Worm (Caenorhabditis elegans) whole organism, midembryonic: ENCODE measurements around the gene C28H8.5.
A peak's percentile ranks its signal among the peaks of the same experiment; 100 is the strongest.

ENCODE experiments used
- T22C8.4 ChIP-seq: fragments of 200-800 bp; sonication (Bioruptor generic); IDR thresholded peaks from 2 replicates; pipeline ENCODE4 v1.3.6; 2022; ENCODE audit warnings: missing genetic modification characterization, missing compliant biosample characterization
- cog-1 ChIP-seq: sonication (generic microtip); optimal IDR thresholded peaks from 2 replicates; lab custom pipeline; 2016; ENCODE audit warnings: missing genetic modification characterization, missing compliant biosample characterization
- flt-1 ChIP-seq: fragments of 200-800 bp; sonication (Bioruptor generic); IDR thresholded peaks from 2 replicates; pipeline ENCODE4 v1.3.6; 2022; ENCODE audit warnings: missing genetic modification characterization, missing compliant biosample characterization
- klf-2 ChIP-seq: fragments of 200-800 bp; sonication (Bioruptor generic); conservative IDR thresholded peaks from 2 replicates; pipeline ENCODE4 v1.3.6; 2022; ENCODE audit warnings: missing genetic modification reagents, missing genetic modification characterization, missing compliant biosample characterization
- med-1 ChIP-seq: sonication (generic microtip); optimal IDR thresholded peaks from 2 replicates; lab custom pipeline; 2017; ENCODE audit warnings: missing genetic modification characterization, mild to moderate bottlenecking, missing compliant biosample characterization, antibody characterized with exemption, missing genetic modification reagents; ENCODE audit not compliant: insufficient read depth
- ref-1 ChIP-seq: fragments of 200-800 bp; sonication (Bioruptor generic); conservative IDR thresholded peaks from 2 replicates; pipeline ENCODE4 v1.3.6; 2022; ENCODE audit warnings: missing genetic modification reagents, missing genetic modification characterization, missing compliant biosample characterization
- tab-1 ChIP-seq: fragments of 200-800 bp; sonication (Bioruptor generic); IDR thresholded peaks from 2 replicates; pipeline ENCODE4 v1.3.6; 2022; ENCODE audit warnings: missing genetic modification characterization, missing compliant biosample characterization
- ztf-23 ChIP-seq: fragments of 200-800 bp; sonication (Bioruptor generic); IDR thresholded peaks from 2 replicates; pipeline ENCODE4 v1.3.6; 2022; ENCODE audit warnings: missing genetic modification reagents, missing genetic modification characterization, missing compliant biosample characterization
- ztf-29 ChIP-seq: fragments of 200-800 bp; sonication (Bioruptor generic); IDR thresholded peaks from 2 replicates; pipeline ENCODE4 v1.3.6; 2022; ENCODE audit warnings: missing genetic modification reagents, missing genetic modification characterization, missing compliant biosample characterization

Gene C28H8.5

ce11 chrIII:5884007-5884406 lies at the start of gene C28H8.5:
TSS of gene C28H8.5 (plus strand) at chrIII:5884307.
- TF ChIP-seq med-1 (GFP tag; lab: Kevin White, UChicago): no peak
- TF ChIP-seq ref-1: no peak
- TF ChIP-seq cog-1 (tag; lab: Kevin White, UChicago): no peak
- no peak for TF ChIP-seq tab-1
- no peak for TF ChIP-seq ztf-29 (GFP tag; lab: Robert Waterston, UW)
- TF ChIP-seq flt-1 (GFP tag; lab: Robert Waterston, UW): no peak
- no peak for TF ChIP-seq T22C8.4
- TF ChIP-seq ztf-23 (GFP tag; lab: Robert Waterston, UW): no peak
- no peak for TF ChIP-seq klf-2 (GFP tag; lab: Robert Waterston, UW)

DNA sequence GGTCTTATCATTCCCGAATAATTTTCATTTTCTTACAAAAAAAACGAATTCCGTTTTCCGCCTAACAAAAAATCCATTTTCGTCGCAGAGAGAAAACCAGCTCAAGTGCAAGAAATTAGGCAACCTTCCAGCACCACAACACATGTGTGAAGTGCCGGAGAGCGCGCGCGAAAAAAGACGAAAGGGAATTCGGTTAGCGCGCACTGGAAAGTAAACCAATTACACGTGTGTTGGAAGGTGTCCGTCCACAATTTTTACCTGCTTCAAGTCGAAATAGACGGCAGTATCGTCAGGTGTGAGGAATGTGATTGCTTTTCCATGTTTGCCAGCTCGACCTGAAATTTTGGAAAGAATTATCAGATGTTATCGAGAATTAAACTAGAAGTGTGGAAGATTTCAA lies 49.4 kb upstream of the C28H8.5 start:
- TF ChIP-seq cog-1 (tag; lab: Kevin White, UChicago) (no peak), ztf-23 (GFP tag; lab: Robert Waterston, UW) (no peak)

ce11 chrIII:5835163-5835871 lies 48.8 kb upstream of the C28H8.5 start:
- TF ChIP-seq ztf-23 (GFP tag; lab: Robert Waterston, UW) (0 out of 2 replicates have a peak, but pooled peaks have one; percentile 22), klf-2 (GFP tag; lab: Robert Waterston, UW) (no peak)

DNA sequence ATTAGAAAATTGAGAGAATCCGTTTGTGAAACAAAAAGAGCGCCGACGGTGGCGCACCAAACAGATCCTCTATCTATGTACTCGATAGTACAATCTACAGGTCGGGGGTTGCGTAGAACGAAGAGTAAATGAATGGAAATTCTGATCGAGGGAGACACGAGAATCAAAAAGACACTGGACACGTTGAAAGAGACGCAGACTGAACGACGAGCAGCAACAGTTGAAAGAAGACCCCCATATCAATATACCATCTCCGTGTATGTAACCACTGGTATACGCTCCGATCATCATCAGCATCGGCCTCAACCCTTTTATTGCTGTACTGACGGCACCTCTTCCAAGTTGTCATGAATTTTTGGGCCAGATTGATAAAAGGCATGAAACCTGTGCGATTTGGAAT lies 47.8 kb upstream of the C28H8.5 start:
- TF ChIP-seq klf-2 (GFP tag; lab: Robert Waterston, UW) (no peak), med-1 (GFP tag; lab: Kevin White, UChicago) (no peak), ztf-29 (GFP tag; lab: Robert Waterston, UW) (no peak), flt-1 (GFP tag; lab: Robert Waterston, UW) (no peak), T22C8.4 (no peak), tab-1 (no peak), cog-1 (tag; lab: Kevin White, UChicago) (no peak), ref-1 (no peak), ztf-23 (GFP tag; lab: Robert Waterston, UW) (no peak)

DNA sequence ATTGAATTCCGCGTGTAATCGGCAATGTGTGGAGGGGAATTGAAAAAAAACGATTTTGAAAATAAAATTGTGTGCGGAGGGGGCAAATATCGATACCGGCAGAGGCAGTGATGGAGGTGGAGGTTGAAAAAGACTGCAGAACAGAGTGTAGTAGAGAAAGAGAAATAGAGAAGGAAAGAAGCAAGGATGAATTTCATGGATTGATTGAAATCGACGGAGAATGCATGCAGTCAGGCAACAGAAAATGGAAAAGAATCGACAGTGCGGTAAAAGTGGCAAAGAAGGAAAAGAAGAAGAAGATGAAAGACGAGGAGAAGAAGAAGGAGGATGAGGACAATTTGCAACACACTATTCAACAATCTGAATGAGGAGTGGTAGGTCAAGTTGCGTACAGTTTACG lies 47.3 kb upstream of the C28H8.5 start, which contains the start of gene W04D12.1:
Gene W04D12.1 (plus strand): TSS at position 111 of the 400 bp plus-strand sequence.
- no peak for TF ChIP-seq cog-1 (tag; lab: Kevin White, UChicago)
- TF ChIP-seq ztf-23 (GFP tag; lab: Robert Waterston, UW): no peak
- TF ChIP-seq ztf-29 (GFP tag; lab: Robert Waterston, UW): no peak
- TF ChIP-seq med-1 (GFP tag; lab: Kevin White, UChicago): no peak
- TF ChIP-seq ref-1: no peak
- TF ChIP-seq tab-1: no peak

ce11 chrIII:5838159-5839046 lies 45.7 kb upstream of the C28H8.5 start:
- TF ChIP-seq klf-2 (GFP tag; lab: Robert Waterston, UW): no peak
- TF ChIP-seq ztf-29 (GFP tag; lab: Robert Waterston, UW): no peak

- TF ChIP-seq flt-1 (GFP tag; lab: Robert Waterston, UW): no peak
- no peak for TF ChIP-seq T22C8.4
- no peak for TF ChIP-seq med-1 (GFP tag; lab: Kevin White, UChicago)
- no peak for TF ChIP-seq ztf-29 (GFP tag; lab: Robert Waterston, UW)
- TF ChIP-seq ref-1: no peak
- no peak for TF ChIP-seq ztf-23 (GFP tag; lab: Robert Waterston, UW)
Measured at ce11 chrIII:5839147-5839546, 45.0 kb upstream of the C28H8.5 start.

DNA sequence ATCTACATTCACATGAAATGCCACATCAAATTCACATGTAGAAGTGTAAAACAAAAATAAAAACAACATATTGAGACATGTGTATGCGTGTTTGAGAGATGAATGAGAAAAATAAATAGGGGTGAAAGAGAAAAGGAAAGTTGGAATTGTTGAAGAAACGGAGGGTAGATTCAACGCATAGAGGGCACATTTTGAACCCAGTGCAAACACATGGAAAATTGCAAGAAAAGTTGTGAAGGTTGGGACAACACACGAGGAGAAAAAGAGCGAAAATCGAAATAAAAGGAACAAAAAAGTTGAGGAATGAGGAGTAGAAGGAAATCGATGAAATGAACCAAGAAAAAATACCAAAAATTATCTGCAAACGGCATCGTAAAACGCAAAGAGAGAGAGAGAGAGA lies 44.5 kb upstream of the C28H8.5 start:
- TF ChIP-seq flt-1 (GFP tag; lab: Robert Waterston, UW): no peak
- no peak for TF ChIP-seq cog-1 (tag; lab: Kevin White, UChicago)
- no peak for TF ChIP-seq ztf-23 (GFP tag; lab: Robert Waterston, UW)
- no peak for TF ChIP-seq T22C8.4
- no peak for TF ChIP-seq med-1 (GFP tag; lab: Kevin White, UChicago)
- no peak for TF ChIP-seq ztf-29 (GFP tag; lab: Robert Waterston, UW)
- no peak for TF ChIP-seq klf-2 (GFP tag; lab: Robert Waterston, UW)
- TF ChIP-seq tab-1: no peak
- TF ChIP-seq ref-1: no peak

DNA sequence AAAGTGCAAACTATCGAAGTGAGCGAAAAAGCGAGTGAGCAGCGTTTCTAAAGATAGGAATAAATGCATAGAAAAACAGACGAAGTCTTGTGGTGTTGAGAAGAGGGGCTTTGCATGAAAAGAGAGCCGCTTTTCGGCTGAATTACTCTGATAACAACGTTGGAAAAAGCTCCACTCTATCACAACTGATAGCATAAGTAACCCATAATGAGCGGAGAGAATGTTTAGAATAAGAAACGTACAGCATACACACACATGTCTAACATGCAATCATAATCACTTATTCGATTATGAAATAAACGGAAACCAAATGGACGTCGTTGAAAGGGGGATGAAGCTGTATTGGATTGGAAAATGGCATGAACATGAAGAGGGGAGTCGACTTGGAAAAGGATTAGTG lies 43.8 kb upstream of the C28H8.5 start:
- TF ChIP-seq ref-1 (no peak), T22C8.4 (no peak), tab-1 (no peak), cog-1 (tag; lab: Kevin White, UChicago) (no peak), med-1 (GFP tag; lab: Kevin White, UChicago) (no peak), ztf-23 (GFP tag; lab: Robert Waterston, UW) (no peak), klf-2 (GFP tag; lab: Robert Waterston, UW) (no peak), ztf-29 (GFP tag; lab: Robert Waterston, UW) (no peak), flt-1 (GFP tag; lab: Robert Waterston, UW) (no peak)
